Fruit fly (Drosophila melanogaster): ENCODE results near the gene dyw.
A peak's percentile ranks its signal among the peaks of the same experiment; 100 is the strongest.

The dyw gene

DNA sequence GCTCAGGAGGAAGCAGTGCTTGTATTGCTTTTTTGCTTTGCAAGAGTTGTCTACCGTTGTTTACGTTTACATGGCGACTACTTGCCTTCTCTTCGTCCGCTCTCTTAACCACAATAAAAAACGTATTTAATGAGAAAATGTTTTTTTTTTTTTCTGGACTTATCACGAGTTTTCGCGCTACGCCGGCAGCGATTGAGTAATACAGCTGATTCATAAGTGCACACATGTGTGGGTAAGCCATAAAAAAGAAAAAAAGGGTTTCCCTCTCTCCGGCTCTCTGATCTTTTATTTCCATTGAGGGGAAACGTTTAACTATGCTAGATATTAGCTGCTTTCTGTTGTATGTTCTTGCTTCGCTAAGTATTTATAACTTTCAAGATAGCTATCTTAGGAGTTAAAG, 48.4 kb upstream of the dyw start (continued):
- no peak for TF ChIP-seq CG10669 (GFP tag; optimal IDR thresholded peaks at IDR 0.05)
- no peak for TF ChIP-seq CG6792 (GFP tag; optimal IDR thresholded peaks at IDR 0.05)
- TF ChIP-seq Gug (GFP tag; IDR thresholded peaks at IDR 0.05), result no peak
- no peak for TF ChIP-seq CG6854 (GFP tag; optimal IDR thresholded peaks at IDR 0.05)
- TF ChIP-seq dsx (GFP tag; optimal IDR thresholded peaks at IDR 0.05; ENCODE audit: poor library complexity, severe bottlenecking), result peak; percentile 1
- TF ChIP-seq acj6 (GFP tag; optimal IDR thresholded peaks at IDR 0.05), result no peak
- TF ChIP-seq CG32006 (GFP tag; optimal IDR thresholded peaks at IDR 0.05), result no peak
- TF ChIP-seq fkh (GFP tag; optimal IDR thresholded peaks at IDR 0.05), result no peak
- TF ChIP-seq Ets96B (tag; optimal IDR thresholded peaks at IDR 0.05), result peak; percentile 15
- TF ChIP-seq CG8632 (GFP tag; optimal IDR thresholded peaks at IDR 0.05), result no peak
- TF ChIP-seq CG11762 (GFP tag; optimal IDR thresholded peaks at IDR 0.05; ENCODE audit: insufficient read depth), result no peak
- TF ChIP-seq Eip75B (GFP tag; optimal IDR thresholded peaks at IDR 0.05), result no peak

DNA sequence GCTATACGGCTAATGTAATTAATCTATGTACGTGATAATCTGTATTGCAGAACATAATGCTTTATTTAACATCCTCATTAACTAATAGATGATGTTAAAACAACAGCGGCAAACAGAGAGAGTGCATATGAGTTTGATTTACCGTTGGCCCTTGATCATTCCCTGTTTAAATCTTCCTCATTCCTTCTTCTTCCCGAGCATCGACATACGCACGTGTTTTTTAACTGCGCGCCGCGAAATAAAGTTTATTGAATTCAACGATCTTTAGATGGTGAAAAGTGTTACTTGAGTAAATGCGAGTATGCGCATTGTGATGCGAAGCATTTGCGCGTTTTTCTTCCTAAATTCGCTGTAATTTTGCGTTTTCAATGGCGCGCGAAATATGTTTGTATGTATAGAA, 46.4 kb upstream of the dyw start, which contains the start of gene kirre:
Gene kirre (plus strand): TSS at position 301 of the 400 bp plus-strand sequence.
- no peak for TF ChIP-seq dsx (GFP tag; optimal IDR thresholded peaks at IDR 0.05; ENCODE audit: poor library complexity, severe bottlenecking)
- TF ChIP-seq Lpt (GFP tag; optimal IDR thresholded peaks at IDR 0.05), result no peak
- TF ChIP-seq Eip75B (GFP tag; optimal IDR thresholded peaks at IDR 0.05), result no peak
- no peak for TF ChIP-seq pdm3 (GFP tag; optimal IDR thresholded peaks at IDR 0.05)
- no peak for TF ChIP-seq CG4318 (GFP tag; optimal IDR thresholded peaks at IDR 0.05)
- no peak for TF ChIP-seq fd85E (GFP tag; optimal IDR thresholded peaks at IDR 0.05)
- TF ChIP-seq CG3032 (tag; optimal IDR thresholded peaks at IDR 0.05), result no peak
- no peak for TF ChIP-seq Smox (GFP tag; optimal IDR thresholded peaks at IDR 0.05)
- no peak for TF ChIP-seq Blimp-1 (GFP tag; optimal IDR thresholded peaks at IDR 0.05)
- TF ChIP-seq CG11294 (GFP tag; IDR thresholded peaks at IDR 0.05), result no peak

DNA sequence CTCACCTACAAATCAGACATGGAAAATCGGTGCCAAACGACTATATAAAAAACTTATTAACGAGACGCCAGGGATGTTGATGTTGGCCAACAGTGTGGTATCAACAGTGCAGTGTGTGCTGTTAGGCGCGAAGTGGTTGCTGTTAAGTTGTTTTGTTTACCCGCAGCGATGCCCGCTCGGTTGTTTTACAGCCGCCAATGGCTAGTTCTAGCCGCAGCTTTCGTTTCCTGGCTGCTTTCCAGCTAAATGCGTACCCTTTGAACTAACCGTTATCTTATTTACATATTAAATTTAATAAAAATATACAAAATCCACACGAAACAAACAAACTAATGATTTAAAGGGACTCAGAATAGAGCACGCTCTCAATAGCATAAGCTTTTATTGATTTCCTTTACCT, 45.0 kb upstream of the dyw start, which contains the start of gene crm:
Gene crm (minus strand): TSS at position 111 of the 400 bp plus-strand sequence.
- peak; percentile 99 for TF ChIP-seq fkh (GFP tag; optimal IDR thresholded peaks at IDR 0.05)
- TF ChIP-seq CG34406 (GFP tag; optimal IDR thresholded peaks at IDR 0.05), result no peak
- peak; percentile 45 for TF ChIP-seq Sox14 (GFP tag; optimal IDR thresholded peaks at IDR 0.05)

DNA sequence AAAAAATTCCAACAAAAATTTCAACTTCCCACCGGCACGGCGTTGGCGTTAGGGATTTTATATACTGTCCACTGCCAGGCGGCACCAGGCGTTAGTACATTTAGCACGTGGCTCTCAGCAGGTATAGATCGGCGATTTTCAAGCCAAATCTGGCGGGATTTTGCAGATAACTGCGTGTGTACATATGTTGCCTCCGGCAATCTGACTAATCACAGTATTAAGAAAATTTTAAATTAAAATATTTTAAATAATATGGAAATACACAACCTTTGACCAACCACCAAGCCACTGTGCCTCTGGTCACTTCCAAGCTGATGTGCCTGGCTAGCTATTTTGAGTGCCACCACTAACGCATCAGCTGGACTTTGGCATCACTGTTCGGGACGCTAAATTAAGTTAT, 38.4 kb upstream of the dyw start, which contains the start of the genes ttm50 and CG2712:
Gene ttm50 (minus strand): TSS at position 64 of the 400 bp plus-strand sequence.
Gene CG2712 (plus strand): TSS at position 343 of the 400 bp plus-strand sequence.
- no peak for TF ChIP-seq Sox102F (GFP tag; optimal IDR thresholded peaks at IDR 0.05)
- no peak; the same call in 1 of the 2 replicates for TF ChIP-seq CG11294 (GFP tag; IDR thresholded peaks at IDR 0.05)
- TF ChIP-seq Sox14 (GFP tag; optimal IDR thresholded peaks at IDR 0.05), result no peak
- TF ChIP-seq CG32006 (GFP tag; optimal IDR thresholded peaks at IDR 0.05), result no peak
- peak; percentile 43 for TF ChIP-seq esn (GFP tag; optimal IDR thresholded peaks at IDR 0.05)
- TF ChIP-seq CG15336 (GFP tag; IDR thresholded peaks at IDR 0.05), result 0 out of 2 replicates have a peak, but pooled peaks have one; percentile 23
- TF ChIP-seq acj6 (GFP tag; optimal IDR thresholded peaks at IDR 0.05), result no peak
- TF ChIP-seq CG6808 (GFP tag; optimal IDR thresholded peaks at IDR 0.05), result no peak
- TF ChIP-seq Eip78C (GFP tag), result peak; percentile 72
- TF ChIP-seq CG11902 (GFP tag; optimal IDR thresholded peaks at IDR 0.05), result no peak
- peak; percentile 58 for TF ChIP-seq lz (GFP tag; optimal IDR thresholded peaks at IDR 0.05)
- no peak for TF ChIP-seq vri (GFP tag; optimal IDR thresholded peaks at IDR 0.05)
- no peak for TF ChIP-seq CG3919 (GFP tag; optimal IDR thresholded peaks at IDR 0.05)
- no peak for TF ChIP-seq CG8319 (GFP tag; optimal IDR thresholded peaks at IDR 0.05)
- no peak for TF ChIP-seq Eip75B (GFP tag; optimal IDR thresholded peaks at IDR 0.05)
- no peak for TF ChIP-seq CG6163 (GFP tag; IDR thresholded peaks at IDR 0.05)
- no peak for TF ChIP-seq CG6792 (GFP tag; optimal IDR thresholded peaks at IDR 0.05)
- TF ChIP-seq salr (GFP tag; optimal IDR thresholded peaks at IDR 0.05), result no peak
- TF ChIP-seq eg (GFP tag; IDR thresholded peaks at IDR 0.05), result no peak; the same call in 2 of the 3 replicates
- TF ChIP-seq CG8632 (GFP tag; optimal IDR thresholded peaks at IDR 0.05), result no peak
- TF ChIP-seq CG7368 (GFP tag; optimal IDR thresholded peaks at IDR 0.05), result no peak
- no peak for TF ChIP-seq CG1621 (tag; optimal IDR thresholded peaks at IDR 0.05)
- TF ChIP-seq Gug (GFP tag; IDR thresholded peaks at IDR 0.05), result peak; percentile 42
- TF ChIP-seq cyc (GFP tag; optimal IDR thresholded peaks at IDR 0.05), result peak; percentile 45
- TF ChIP-seq Eip93F (GFP tag; optimal IDR thresholded peaks at IDR 0.05), result no peak
- TF ChIP-seq CG8119 (GFP tag; IDR thresholded peaks at IDR 0.05), result no peak
- peak; percentile 30 for TF ChIP-seq CG31627 (GFP tag; optimal IDR thresholded peaks at IDR 0.05)
- TF ChIP-seq CG9139 (GFP tag; optimal IDR thresholded peaks at IDR 0.05), result no peak
- TF ChIP-seq Hr4 (GFP tag; optimal IDR thresholded peaks at IDR 0.05), result no peak
- TF ChIP-seq spab (GFP tag; optimal IDR thresholded peaks at IDR 0.05), result no peak
- no peak for TF ChIP-seq CG11762 (GFP tag; optimal IDR thresholded peaks at IDR 0.05; ENCODE audit: insufficient read depth)
- no peak for TF ChIP-seq svp (GFP tag)

Measured in whole organism, prepupa.